Worm (Caenorhabditis elegans) whole organism, mixed stage, embryonic: ENCODE measurements around the gene C05G5.2.

Experiments
- blmp-1 ChIP-seq: fragments of 150-350 bp; optimal IDR thresholded peaks from 2 replicates; lab custom pipeline; 2014; ENCODE audit warnings: missing biosample characterization, missing genetic modification characterization
- elt-3 ChIP-seq: fragments of 150-350 bp; optimal IDR thresholded peaks from 2 replicates; lab custom pipeline; 2014; ENCODE audit warnings: missing biosample characterization, missing genetic modification characterization
- hlh-1 ChIP-seq: fragments of 150-350 bp; optimal IDR thresholded peaks from 2 replicates; lab custom pipeline; 2014; ENCODE audit warnings: missing biosample characterization, missing genetic modification reagents, missing genetic modification characterization
- mls-2 ChIP-seq: sonication (generic microtip); optimal IDR thresholded peaks from 2 replicates; lab custom pipeline; 2016; ENCODE audit warnings: mild to moderate bottlenecking, missing genetic modification characterization, moderate library complexity, missing compliant biosample characterization
- nhr-237 ChIP-seq: fragments of 150-350 bp; optimal IDR thresholded peaks from 2 replicates; lab custom pipeline; 2014; ENCODE audit warnings: missing biosample characterization, missing genetic modification characterization
- nhr-28 ChIP-seq: fragments of 150-350 bp; optimal IDR thresholded peaks from 2 replicates; lab custom pipeline; 2014; ENCODE audit warnings: missing biosample characterization, missing genetic modification characterization
- unc-39 ChIP-seq: fragments of 150-350 bp; optimal IDR thresholded peaks from 2 replicates; lab custom pipeline; 2014; ENCODE audit warnings: missing biosample characterization, missing genetic modification characterization

DNA sequence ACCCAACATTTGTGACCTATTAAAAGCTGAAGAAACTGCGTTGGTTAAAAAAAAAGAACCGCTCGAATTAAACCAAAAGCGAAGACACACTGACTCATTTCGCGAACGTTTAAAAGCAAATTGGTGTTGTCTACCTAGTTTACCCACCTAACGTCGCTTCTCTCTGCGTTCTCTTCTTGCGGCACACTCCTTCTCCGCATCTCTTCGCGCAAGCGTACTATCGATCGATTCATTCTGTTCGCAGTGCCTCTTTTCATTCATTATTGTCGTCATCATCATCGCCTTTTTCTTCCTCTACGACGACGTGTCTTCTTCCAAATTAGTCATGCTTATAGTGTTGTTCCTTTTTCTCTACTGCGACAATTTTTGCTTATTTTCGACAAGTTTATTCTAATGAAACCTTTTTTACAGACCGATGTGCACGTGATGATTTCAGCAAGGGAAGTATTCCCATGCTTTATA lies 35.9 kb upstream of the C05G5.2 start, which contains the start of gene atrn-1:
- TF ChIP-seq hlh-1 (tag; lab: Kevin White, UChicago) (no peak), blmp-1 (tag; lab: Kevin White, UChicago) (no peak), nhr-237 (tag; lab: Kevin White, UChicago) (no peak), mls-2 (no peak), unc-39 (tag; lab: Kevin White, UChicago) (no peak), nhr-28 (tag; lab: Kevin White, UChicago) (no peak), elt-3 (tag; lab: Kevin White, UChicago) (no peak)
